Worm (Caenorhabditis elegans) whole organism, L1 larva: ENCODE results near the gene W08E12.7.

ENCODE experiments used
- C04F5.9 ChIP-seq: sonication (generic microtip); optimal IDR thresholded peaks from 2 replicates; lab custom pipeline; 2016; ENCODE audit warnings: missing genetic modification characterization, missing compliant biosample characterization
- F16B12.6 ChIP-seq: fragments of 150-350 bp; optimal IDR thresholded peaks from 2 replicates; lab custom pipeline; 2014; ENCODE audit warnings: missing biosample characterization, missing genetic modification characterization
- Y116A8C.19 ChIP-seq: sonication (generic microtip); optimal IDR thresholded peaks from 2 replicates; lab custom pipeline; 2016; ENCODE audit warnings: missing compliant biosample characterization, missing genetic modification characterization, borderline replicate concordance
- ceh-63 ChIP-seq: fragments of 200-800 bp; sonication (Bioruptor generic); optimal IDR thresholded peaks from 2 replicates; lab custom pipeline; 2018; ENCODE audit warnings: mild to moderate bottlenecking, missing genetic modification characterization, missing compliant biosample characterization
- ceh-8 ChIP-seq: fragments of 200-800 bp; sonication (Bioruptor generic); optimal IDR thresholded peaks from 2 replicates; lab custom pipeline; 2018; ENCODE audit warnings: mild to moderate bottlenecking, missing genetic modification characterization, moderate library complexity, missing compliant biosample characterization
- ceh-82 ChIP-seq, 3 experiments: fragments of 150-350 bp in 1 of 3; sonication (generic microtip) in 2 of 3; optimal IDR thresholded peaks; 2 replicates each; lab custom pipeline; 2014 to 2017; ENCODE audit warnings: missing biosample characterization in 3 of 3, missing genetic modification characterization in 3 of 3
- ceh-88 ChIP-seq: fragments of 200-800 bp; sonication (Bioruptor generic); IDR thresholded peaks from 2 replicates; pipeline ENCODE4 v1.3.6; 2022; ENCODE audit warnings: missing genetic modification characterization, missing compliant biosample characterization
- ceh-90 ChIP-seq: sonication (generic microtip); optimal IDR thresholded peaks from 2 replicates; lab custom pipeline; 2016; ENCODE audit warnings: missing genetic modification characterization, missing compliant biosample characterization
- ces-1 ChIP-seq: fragments of 150-350 bp; optimal IDR thresholded peaks from 2 replicates; lab custom pipeline; 2014; ENCODE audit warnings: missing biosample characterization, missing genetic modification reagents, missing genetic modification characterization
- egl-13 ChIP-seq: sonication (generic microtip); optimal IDR thresholded peaks from 2 replicates; lab custom pipeline; 2016; ENCODE audit warnings: missing genotype, missing genetic modification reagents, missing genetic modification characterization, missing compliant biosample characterization
- egl-27 ChIP-seq, 2 experiments: fragments of 150-350 bp in 1 of 2; sonication (generic microtip); optimal IDR thresholded peaks; 3 replicates each; lab custom pipeline; 2017 to 2018; ENCODE audit warnings: missing biosample characterization in 2 of 2, missing genetic modification characterization in 2 of 2, missing genetic modification reagents in 2 of 2
- elt-3 ChIP-seq, 6 experiments: fragments of 150-350 bp in 1 of 6; sonication (generic microtip); optimal IDR thresholded peaks; 2 replicates each; lab custom pipeline; 2017 to 2018; ENCODE audit warnings: missing biosample characterization in 6 of 6, missing genetic modification characterization in 6 of 6, inconsistent platforms in 1 of 6
- ets-5 ChIP-seq: fragments of 200-800 bp; sonication (Bioruptor generic); IDR thresholded peaks from 2 replicates; pipeline ENCODE4 v1.3.6; 2022; ENCODE audit warnings: missing genetic modification characterization, missing compliant biosample characterization
- fkh-10 ChIP-seq: sonication (generic microtip); optimal IDR thresholded peaks from 2 replicates; lab custom pipeline; 2017; ENCODE audit warnings: missing biosample characterization, missing genetic modification reagents, missing genetic modification characterization
- grh-1 ChIP-seq: fragments of 200-800 bp; sonication (Bioruptor generic); IDR thresholded peaks from 2 replicates; pipeline ENCODE4 v1.3.6; 2022; ENCODE audit warnings: missing genetic modification reagents, missing genetic modification characterization, missing compliant biosample characterization
- hlh-17 ChIP-seq: fragments of 200-800 bp; sonication (Bioruptor generic); optimal IDR thresholded peaks from 2 replicates; lab custom pipeline; 2018; ENCODE audit warnings: missing genetic modification characterization, mild to moderate bottlenecking, missing compliant biosample characterization, moderate library complexity, borderline replicate concordance
- hpl-2 ChIP-seq: fragments of 150-350 bp; optimal IDR thresholded peaks from 2 replicates; lab custom pipeline; 2014; ENCODE audit warnings: missing biosample characterization, missing genetic modification reagents, missing genetic modification characterization
- isw-1 ChIP-seq: fragments of 200-800 bp; sonication (Bioruptor generic); IDR thresholded peaks from 2 replicates; pipeline ENCODE4 v1.3.6; 2022; ENCODE audit warnings: missing genetic modification characterization, missing compliant biosample characterization
- jun-1 ChIP-seq: fragments of 150-350 bp; optimal IDR thresholded peaks from 2 replicates; lab custom pipeline; 2014; ENCODE audit warnings: missing biosample characterization, missing genetic modification reagents, missing genetic modification characterization
- lin-39 ChIP-seq: fragments of 150-350 bp; optimal IDR thresholded peaks from 2 replicates; lab custom pipeline; 2014; ENCODE audit warnings: missing biosample characterization, missing genetic modification reagents, missing genetic modification characterization
- lir-3 ChIP-seq: sonication (generic microtip); optimal IDR thresholded peaks from 2 replicates; lab custom pipeline; 2016; ENCODE audit warnings: mild to moderate bottlenecking, missing genetic modification characterization, moderate library complexity, missing compliant biosample characterization; ENCODE audit not compliant: poor library complexity
- lsy-2 ChIP-seq, 2 experiments: fragments of 150-350 bp; optimal IDR thresholded peaks; 2 replicates each; lab custom pipeline; 2014; ENCODE audit warnings: missing biosample characterization in 2 of 2, missing genetic modification characterization in 2 of 2
- mab-9 ChIP-seq: fragments of 200-800 bp; sonication (Bioruptor generic); IDR thresholded peaks from 2 replicates; pipeline ENCODE4 v1.3.6; 2022; ENCODE audit warnings: missing genetic modification reagents, missing genetic modification characterization, missing compliant biosample characterization
- nhr-11 ChIP-seq: fragments of 150-350 bp; optimal IDR thresholded peaks from 2 replicates; lab custom pipeline; 2014; ENCODE audit warnings: missing biosample characterization, missing genetic modification characterization
- nhr-12 ChIP-seq: sonication (generic microtip); optimal IDR thresholded peaks from 2 replicates; lab custom pipeline; 2017; ENCODE audit warnings: missing biosample characterization, missing genetic modification characterization
- nhr-19 ChIP-seq: fragments of 200-800 bp; sonication (Bioruptor generic); conservative IDR thresholded peaks from 2 replicates; pipeline ENCODE4 v1.3.6; 2022; ENCODE audit warnings: missing genetic modification characterization, missing compliant biosample characterization
- nhr-20 ChIP-seq: sonication (generic microtip); optimal IDR thresholded peaks from 2 replicates; lab custom pipeline; 2016; ENCODE audit warnings: mild to moderate bottlenecking, missing genetic modification characterization, missing compliant biosample characterization
- nhr-47 ChIP-seq: sonication (generic microtip); optimal IDR thresholded peaks from 2 replicates; lab custom pipeline; 2016; ENCODE audit warnings: mild to moderate bottlenecking, missing genetic modification characterization, moderate library complexity, missing compliant biosample characterization
- nhr-77 ChIP-seq: fragments of 150-350 bp; optimal IDR thresholded peaks from 2 replicates; lab custom pipeline; 2014; ENCODE audit warnings: missing biosample characterization, missing genetic modification characterization
- nhr-84 ChIP-seq: sonication (generic microtip); optimal IDR thresholded peaks from 2 replicates; lab custom pipeline; 2017; ENCODE audit warnings: missing biosample characterization, missing genetic modification characterization
- nhr-85 ChIP-seq: sonication (generic microtip); peaks from one replicate; lab custom pipeline; 2016; ENCODE audit warnings: missing genetic modification characterization, inconsistent platforms, missing compliant biosample characterization
- pag-3 ChIP-seq: sonication (generic microtip); optimal IDR thresholded peaks from 2 replicates; lab custom pipeline; 2017; ENCODE audit warnings: missing genetic modification characterization, mild to moderate bottlenecking, missing compliant biosample characterization, antibody characterized with exemption, borderline replicate concordance; ENCODE audit not compliant: insufficient read depth
- pqm-1 ChIP-seq: sonication (generic microtip); optimal IDR thresholded peaks from 3 replicates; lab custom pipeline; 2017; ENCODE audit warnings: missing biosample characterization, missing genetic modification characterization
- rnt-1 ChIP-seq: sonication (generic microtip); optimal IDR thresholded peaks from 2 replicates; lab custom pipeline; 2016; ENCODE audit warnings: mild to moderate bottlenecking, missing genetic modification characterization, moderate library complexity, missing compliant biosample characterization
- skn-1 ChIP-seq: fragments of 150-350 bp; optimal IDR thresholded peaks from 2 replicates; lab custom pipeline; 2014; ENCODE audit warnings: missing biosample characterization, missing genetic modification characterization
- snpc-4 ChIP-seq: fragments of 150-350 bp; optimal IDR thresholded peaks from 2 replicates; lab custom pipeline; 2014; ENCODE audit warnings: missing biosample characterization, missing genetic modification characterization
- swsn-7 ChIP-seq: sonication (generic microtip); optimal IDR thresholded peaks from 2 replicates; lab custom pipeline; 2016; ENCODE audit warnings: missing genetic modification characterization, missing compliant biosample characterization
- tbx-2 ChIP-seq: sonication (generic microtip); optimal IDR thresholded peaks from 2 replicates; lab custom pipeline; 2016; ENCODE audit warnings: missing genetic modification characterization, missing compliant biosample characterization
- tlp-1 ChIP-seq: fragments of 150-350 bp; optimal IDR thresholded peaks from 2 replicates; lab custom pipeline; 2014; ENCODE audit warnings: missing biosample characterization, missing genetic modification characterization
- unc-30 ChIP-seq: sonication (generic microtip); optimal IDR thresholded peaks from 2 replicates; lab custom pipeline; 2017; ENCODE audit warnings: missing biosample characterization, missing genetic modification characterization
- unc-62 ChIP-seq: fragments of 150-350 bp; optimal IDR thresholded peaks from 2 replicates; lab custom pipeline; 2014; ENCODE audit warnings: missing biosample characterization, missing genetic modification reagents, missing genetic modification characterization
- unc-86 ChIP-seq: sonication (generic microtip); optimal IDR thresholded peaks from 2 replicates; lab custom pipeline; 2016; ENCODE audit warnings: missing genetic modification characterization, missing compliant biosample characterization
- vab-15 ChIP-seq: sonication (generic microtip); optimal IDR thresholded peaks from 2 replicates; lab custom pipeline; 2017; ENCODE audit warnings: missing genotype, mild to moderate bottlenecking, missing genetic modification characterization, missing compliant biosample characterization
- xbp-1 ChIP-seq: sonication (generic microtip); optimal IDR thresholded peaks from 2 replicates; lab custom pipeline; 2016; ENCODE audit warnings: missing genetic modification characterization, missing compliant biosample characterization
- zip-4 ChIP-seq: fragments of 200-800 bp; sonication (Bioruptor generic); optimal IDR thresholded peaks from 2 replicates; lab custom pipeline; 2018; ENCODE audit warnings: mild to moderate bottlenecking, missing genetic modification characterization, moderate library complexity, missing compliant biosample characterization
- ztf-11 ChIP-seq, 2 experiments: sonication (generic microtip); optimal IDR thresholded peaks; 2 replicates each; lab custom pipeline; 2016 to 2017; ENCODE audit warnings: missing genetic modification characterization in 2 of 2, missing biosample characterization in 1 of 2, missing compliant biosample characterization in 1 of 2

The W08E12.7 gene

DNA sequence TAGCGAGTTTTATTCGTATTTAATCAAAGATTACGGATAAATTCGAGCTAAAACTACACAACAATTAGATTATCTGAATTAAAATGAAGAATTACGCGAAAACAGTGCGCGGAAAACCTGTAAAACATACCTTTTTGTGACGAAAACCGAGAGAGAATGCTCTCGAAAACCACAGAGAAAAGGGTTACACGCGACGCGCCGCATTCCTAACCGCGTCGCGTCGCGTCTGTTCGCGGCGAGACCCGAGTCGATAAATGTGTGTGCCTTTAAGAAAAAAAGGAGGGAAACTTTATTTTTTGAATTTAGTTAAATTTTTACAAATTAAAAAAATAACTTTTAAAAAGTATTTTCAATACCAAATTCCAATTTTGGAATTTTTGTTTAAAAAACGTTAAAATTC lies 43.7 kb downstream of the W08E12.7 start, which contains the start of gene hrpa-1 (continued):
- TF ChIP-seq F16B12.6 (tag; lab: Kevin White, UChicago), result peak; percentile 59
- no peak for TF ChIP-seq nhr-84 (tag; lab: Kevin White, UChicago)
- TF ChIP-seq elt-3 (tag; optimal IDR thresholded peaks at IDR 0.05; lab: Kevin White, UChicago), result peak in 2 of 6 experiments; percentile 64 to 77
- peak; percentile 77 for TF ChIP-seq egl-13 (tag; lab: Kevin White, UChicago)
- TF ChIP-seq ztf-11 (tag; optimal IDR thresholded peaks at IDR 0.05; lab: Kevin White, UChicago), result peak in 1 of 2 experiments; percentile 69
- peak; percentile 88 for TF ChIP-seq swsn-7
- peak; percentile 88 for TF ChIP-seq xbp-1 (tag; lab: Kevin White, UChicago)
- TF ChIP-seq nhr-85, result peak; percentile 87
- peak; percentile 73 for TF ChIP-seq nhr-77
- TF ChIP-seq C04F5.9 (tag; lab: Kevin White, UChicago), result peak; percentile 52
- no peak for TF ChIP-seq ceh-63 (GFP tag; lab: Kevin White, UChicago)
- TF ChIP-seq jun-1, result peak; percentile 75
- TF ChIP-seq tbx-2 (tag; lab: Kevin White, UChicago), result peak; percentile 88
- TF ChIP-seq unc-30, result no peak
- TF ChIP-seq zip-4 (GFP tag; lab: Kevin White, UChicago), result peak; percentile 12
- peak; percentile 86 to 95 (median 87) for TF ChIP-seq ceh-82 (tag; optimal IDR thresholded peaks at IDR 0.05; lab: Kevin White, UChicago)
- peak; percentile 78 for TF ChIP-seq grh-1
- no peak for TF ChIP-seq hlh-17
- TF ChIP-seq skn-1 (tag; lab: Kevin White, UChicago), result peak; percentile 94
- TF ChIP-seq fkh-10 (GFP tag; lab: Kevin White, UChicago), result peak; percentile 48
- TF ChIP-seq isw-1 (GFP tag; lab: Robert Waterston, UW), result peak; percentile 89
- TF ChIP-seq ceh-88 (GFP tag; lab: Robert Waterston, UW), result peak; percentile 54; the same call in 1 of the 2 replicates
- TF ChIP-seq vab-15 (tag; lab: Kevin White, UChicago), result no peak
- TF ChIP-seq lin-39 (tag; lab: Kevin White, UChicago), result peak; percentile 89
- TF ChIP-seq nhr-47 (tag; lab: Kevin White, UChicago), result peak; percentile 92
- peak; percentile 92 for TF ChIP-seq rnt-1 (tag; lab: Kevin White, UChicago)
- no peak for TF ChIP-seq pag-3 (tag; lab: Kevin White, UChicago)
- TF ChIP-seq lsy-2 (tag; optimal IDR thresholded peaks at IDR 0.05; lab: Kevin White, UChicago), result peak; percentile 94 to 97
- TF ChIP-seq unc-86 (tag; lab: Kevin White, UChicago), result peak; percentile 85
- peak; percentile 55; the same call in 1 of the 2 replicates for TF ChIP-seq mab-9 (GFP tag; lab: Robert Waterston, UW)
- no peak for TF ChIP-seq ces-1 (GFP tag; lab: Kevin White, UChicago)
- peak; percentile 20 for TF ChIP-seq ceh-8 (GFP tag; lab: Kevin White, UChicago)
- no peak for TF ChIP-seq Y116A8C.19 (tag; lab: Kevin White, UChicago)
- TF ChIP-seq ceh-90 (tag; lab: Kevin White, UChicago), result peak; percentile 34
- TF ChIP-seq nhr-20, result peak; percentile 85
- TF ChIP-seq lir-3, result no peak
- no peak for TF ChIP-seq ets-5
- no peak for TF ChIP-seq hpl-2 (GFP tag; lab: Kevin White, UChicago)
- TF ChIP-seq pqm-1, result no peak
- TF ChIP-seq tlp-1 (tag; lab: Kevin White, UChicago), result no peak
- peak; percentile 68 for TF ChIP-seq snpc-4 (tag; lab: Kevin White, UChicago)
- TF ChIP-seq nhr-12 (tag; lab: Kevin White, UChicago), result no peak
- no peak for TF ChIP-seq egl-27 (tag; optimal IDR thresholded peaks at IDR 0.05; lab: Kevin White, UChicago)
- no peak for TF ChIP-seq unc-62
- peak; percentile 23 for TF ChIP-seq nhr-11
- TF ChIP-seq nhr-19 (GFP tag; lab: Robert Waterston, UW), result peak; percentile 88
